Fruit fly (Drosophila melanogaster) whole organism, prepupa: ENCODE results near the gene CG6409.
A peak's percentile ranks its signal among the peaks of the same experiment; 100 is the strongest.

Source experiments
- CG10631 ChIP-seq: fragments of 200-800 bp; sonication (Bioruptor generic); optimal IDR thresholded peaks from 2 replicates; lab custom pipeline; 2016; ENCODE audit warnings: missing biosample characterization, missing genetic modification characterization
- CG16779 ChIP-seq: fragments of 200-800 bp; sonication (Bioruptor generic); optimal IDR thresholded peaks from 3 replicates; lab custom pipeline; 2017; ENCODE audit warnings: missing biosample characterization, mild to moderate bottlenecking, missing genetic modification characterization
- CG34406 ChIP-seq: fragments of 200-800 bp; sonication (Bioruptor generic); optimal IDR thresholded peaks from 3 replicates; lab custom pipeline; 2016; ENCODE audit warnings: missing biosample characterization, missing genetic modification characterization
- CG4318 ChIP-seq: fragments of 200-800 bp; sonication (Bioruptor generic); optimal IDR thresholded peaks from 3 replicates; lab custom pipeline; 2017; ENCODE audit warnings: missing biosample characterization, mild to moderate bottlenecking, missing genetic modification characterization
- CG6808 ChIP-seq: fragments of 200-800 bp; sonication (Bioruptor generic); optimal IDR thresholded peaks from 3 replicates; lab custom pipeline; 2017; ENCODE audit warnings: missing biosample characterization, missing genetic modification characterization, mild to moderate bottlenecking, moderate library complexity, missing genetic modification reagents
- CG6854 ChIP-seq: fragments of 200-800 bp; sonication (Bioruptor generic); optimal IDR thresholded peaks from 2 replicates; lab custom pipeline; 2017; ENCODE audit warnings: missing biosample characterization, mild to moderate bottlenecking, missing genetic modification characterization
- CG8319 ChIP-seq: fragments of 200-800 bp; sonication (Bioruptor generic); optimal IDR thresholded peaks from 3 replicates; lab custom pipeline; 2016; ENCODE audit warnings: missing biosample characterization, missing genetic modification characterization
- CG9139 ChIP-seq: fragments of 200-800 bp; sonication (Bioruptor generic); optimal IDR thresholded peaks from 3 replicates; lab custom pipeline; 2017; ENCODE audit warnings: missing biosample characterization, mild to moderate bottlenecking, missing genetic modification characterization
- Eip93F ChIP-seq: fragments of 200-800 bp; sonication (Bioruptor generic); optimal IDR thresholded peaks from 2 replicates; lab custom pipeline; 2016; ENCODE audit warnings: missing biosample characterization, mild to moderate bottlenecking, missing genetic modification characterization
- Hr39 ChIP-seq: fragments of 200-800 bp; sonication (Bioruptor generic); optimal IDR thresholded peaks from 2 replicates; lab custom pipeline; 2016; ENCODE audit warnings: missing biosample characterization, missing genetic modification characterization
- Lpt ChIP-seq: fragments of 200-800 bp; sonication (Bioruptor generic); optimal IDR thresholded peaks from 3 replicates; lab custom pipeline; 2016; ENCODE audit warnings: missing biosample characterization, missing genetic modification characterization
- Met ChIP-seq: fragments of 200-800 bp; sonication (Bioruptor generic); optimal IDR thresholded peaks from 3 replicates; lab custom pipeline; 2016; ENCODE audit warnings: missing biosample characterization, missing genetic modification characterization
- OdsH ChIP-seq: fragments of 200-800 bp; sonication (Bioruptor generic); optimal IDR thresholded peaks from 3 replicates; lab custom pipeline; 2016; ENCODE audit warnings: missing biosample characterization, missing genetic modification characterization
- Sox14 ChIP-seq: fragments of 200-800 bp; sonication (Bioruptor generic); optimal IDR thresholded peaks from 3 replicates; lab custom pipeline; 2016; ENCODE audit warnings: missing biosample characterization, missing genetic modification characterization
- achi ChIP-seq: fragments of 200-800 bp; sonication (Bioruptor generic); optimal IDR thresholded peaks from 3 replicates; lab custom pipeline; 2016; ENCODE audit warnings: missing biosample characterization, missing genetic modification characterization
- dac ChIP-seq: fragments of 200-800 bp; sonication (Bioruptor generic); optimal IDR thresholded peaks from 2 replicates; lab custom pipeline; 2017; ENCODE audit warnings: missing biosample characterization, mild to moderate bottlenecking, missing genetic modification characterization
- dsx ChIP-seq: fragments of 200-800 bp; optimal IDR thresholded peaks from 3 replicates; lab custom pipeline; 2019; ENCODE audit warnings: missing biosample characterization, mild to moderate bottlenecking, missing genetic modification characterization, moderate library complexity; ENCODE audit not compliant: poor library complexity, severe bottlenecking
- esn ChIP-seq: fragments of 200-800 bp; sonication (Bioruptor generic); optimal IDR thresholded peaks from 2 replicates; lab custom pipeline; 2016; ENCODE audit warnings: missing biosample characterization, mild to moderate bottlenecking, missing genetic modification characterization, moderate library complexity
- fd59A ChIP-seq: fragments of 200-800 bp; sonication (Bioruptor generic); optimal IDR thresholded peaks from 2 replicates; lab custom pipeline; 2017; ENCODE audit warnings: missing biosample characterization, mild to moderate bottlenecking, missing genetic modification characterization, missing genetic modification reagents
- fkh ChIP-seq: fragments of 200-800 bp; sonication (Bioruptor generic); optimal IDR thresholded peaks from 3 replicates; lab custom pipeline; 2017; ENCODE audit warnings: missing biosample characterization, mild to moderate bottlenecking, missing genetic modification characterization, moderate library complexity
- net ChIP-seq: fragments of 200-800 bp; sonication (Bioruptor generic); optimal IDR thresholded peaks from 3 replicates; lab custom pipeline; 2016; ENCODE audit warnings: missing biosample characterization, missing genetic modification characterization
- pdm3 ChIP-seq: fragments of 200-800 bp; sonication (Bioruptor generic); optimal IDR thresholded peaks from 3 replicates; lab custom pipeline; 2016; ENCODE audit warnings: missing biosample characterization, missing genetic modification characterization
- salr ChIP-seq, 2 experiments: fragments of 200-800 bp; sonication (Bioruptor generic); optimal IDR thresholded peaks; 3 replicates each; lab custom pipeline; 2016 to 2018; ENCODE audit warnings: missing biosample characterization in 2 of 2, missing genetic modification characterization in 2 of 2, mild to moderate bottlenecking in 1 of 2
- ss ChIP-seq, 2 experiments: fragments of 200-800 bp; sonication (Bioruptor generic); optimal IDR thresholded peaks; 2 replicates in 1 of 2; 3 replicates in 1 of 2; lab custom pipeline; 2017 to 2018; ENCODE audit warnings: mild to moderate bottlenecking in 2 of 2, missing biosample characterization in 2 of 2, missing genetic modification characterization in 2 of 2, moderate library complexity in 1 of 2
- svp ChIP-seq: fragments of 200-800 bp; sonication (Bioruptor generic); peaks from one replicate; lab custom pipeline; 2016; ENCODE audit warnings: missing biosample characterization, missing genetic modification characterization
- topi ChIP-seq: fragments of 200-800 bp; sonication (Bioruptor generic); optimal IDR thresholded peaks from 3 replicates; lab custom pipeline; 2016; ENCODE audit warnings: missing biosample characterization, missing genetic modification characterization
- vri ChIP-seq: fragments of 200-800 bp; sonication (Bioruptor generic); optimal IDR thresholded peaks from 3 replicates; lab custom pipeline; 2016; ENCODE audit warnings: missing biosample characterization, mild to moderate bottlenecking, missing genetic modification characterization

Gene CG6409

DNA sequence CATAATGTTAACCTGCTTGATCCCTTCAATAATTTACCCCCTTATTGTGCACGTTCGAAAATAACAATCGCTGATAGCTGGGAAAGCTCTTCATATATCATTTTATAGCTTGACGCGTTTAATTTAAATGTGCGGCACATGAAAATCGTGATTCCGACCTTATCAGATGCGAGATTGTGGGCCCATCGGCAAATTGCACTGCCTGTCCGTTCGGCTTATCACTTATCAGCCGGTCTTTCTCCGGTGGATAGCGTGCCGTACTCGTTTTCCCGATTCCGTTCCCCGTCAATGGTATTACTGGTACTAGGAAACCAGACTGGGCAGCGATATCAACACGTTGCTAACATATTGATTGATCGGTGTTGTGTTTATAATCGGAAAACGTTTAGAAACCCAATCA is 14.7 kb upstream of the CG6409 start:
- peak; percentile 81 for TF ChIP-seq svp (GFP tag; lab: Kevin White, UChicago)
- TF ChIP-seq CG4318 (GFP tag; lab: Kevin White, UChicago), result no peak
- TF ChIP-seq topi (GFP tag; lab: Kevin White, UChicago), result no peak
- peak; percentile 70 for TF ChIP-seq vri
- no peak for TF ChIP-seq net (GFP tag; lab: Kevin White, UChicago)
- TF ChIP-seq, all 60 proteins: peak for 2

DNA sequence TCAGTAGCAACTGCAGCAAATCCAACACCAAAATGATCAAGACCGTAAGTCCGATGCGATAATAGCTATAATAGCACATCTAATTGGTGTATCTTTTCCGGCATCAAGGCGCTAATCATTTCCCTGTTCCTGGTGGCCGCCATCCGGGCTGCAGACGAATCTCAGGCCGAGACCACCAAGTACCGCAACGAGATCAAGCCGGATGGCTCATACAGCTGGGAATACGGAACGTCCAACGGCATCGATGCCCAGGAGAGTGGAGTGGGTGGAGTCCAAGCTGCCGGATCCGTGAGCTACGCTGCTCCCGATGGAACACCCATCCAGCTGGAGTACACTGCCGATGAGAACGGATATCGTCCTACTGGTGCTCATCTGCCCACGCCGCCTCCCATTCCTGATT is 12.0 kb upstream of the CG6409 start, which contains the start of gene Cpr67Fb:
Gene Cpr67Fb, plus strand, starts transcription at position 15 of the 400 bp plus-strand sequence.
- TF ChIP-seq CG6808 (GFP tag; lab: Kevin White, UChicago) (no peak), OdsH (GFP tag; lab: Kevin White, UChicago) (no peak), CG9139 (no peak), CG10631 (GFP tag; lab: Kevin White, UChicago) (no peak), fkh (GFP tag; lab: Kevin White, UChicago) (no peak), net (GFP tag; lab: Kevin White, UChicago) (no peak), fd59A (GFP tag; lab: Kevin White, UChicago) (no peak), Hr39 (GFP tag; lab: Kevin White, UChicago) (no peak), Met (GFP tag; lab: Kevin White, UChicago) (no peak), CG34406 (GFP tag; lab: Kevin White, UChicago) (no peak), CG6854 (no peak), salr (GFP tag; optimal IDR thresholded peaks at IDR 0.05; lab: Kevin White, UChicago) (no peak), esn (no peak), ss (GFP tag; optimal IDR thresholded peaks at IDR 0.05; lab: Kevin White, UChicago) (no peak), achi (GFP tag; lab: Kevin White, UChicago) (no peak)

DNA sequence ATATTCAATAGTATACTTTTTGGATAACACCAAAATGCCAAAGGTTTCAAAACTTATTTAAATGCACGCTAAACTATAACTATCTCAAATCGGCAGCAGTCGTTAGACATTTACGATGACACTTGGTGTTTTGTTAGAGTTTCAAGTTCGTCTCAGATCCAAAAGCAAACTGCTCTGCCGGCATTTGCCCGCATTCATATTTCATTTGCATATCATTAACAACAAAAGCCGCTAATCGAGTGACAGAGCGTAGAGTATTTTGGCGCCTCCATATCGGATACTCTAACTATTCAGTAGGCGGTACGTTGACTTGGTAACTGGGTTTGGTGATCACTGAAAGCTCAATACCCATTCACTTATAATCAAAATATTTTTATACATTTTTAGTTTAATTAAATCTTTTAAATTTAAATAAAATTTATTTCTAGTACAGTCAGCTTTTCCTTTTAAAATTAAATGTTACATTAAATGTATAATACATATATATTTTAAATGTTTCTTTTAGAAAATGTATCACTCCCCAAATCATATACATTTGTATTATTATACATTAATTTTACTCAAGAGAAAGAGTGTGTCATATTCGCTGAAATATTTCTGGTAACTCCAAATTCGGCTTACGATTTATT is 11.1 kb upstream of the CG6409 start:
- TF ChIP-seq CG16779 (no peak), esn (peak; percentile 4)

DNA sequence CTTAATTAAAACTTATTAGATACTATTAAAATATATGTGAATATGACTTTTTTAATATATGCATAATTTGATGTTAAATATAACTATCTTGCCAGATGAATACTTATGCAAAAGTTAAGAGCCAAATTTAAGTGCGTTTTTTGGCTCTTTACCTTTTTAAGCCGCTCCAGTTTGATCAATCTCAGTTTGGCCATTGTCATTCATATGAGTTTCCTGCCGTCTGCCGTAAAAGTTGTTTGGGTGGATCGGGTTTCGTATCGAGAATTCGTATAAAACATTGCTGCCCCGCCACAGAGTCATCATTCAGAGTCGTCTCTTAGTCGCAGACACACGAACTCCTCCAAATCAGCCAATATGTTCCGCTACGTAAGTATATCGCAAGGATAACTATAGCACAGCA is 9.2 kb upstream of the CG6409 start, which contains the start of gene Cpr67Fa2:
Gene Cpr67Fa2, plus strand, starts transcription at position 301 of the 400 bp plus-strand sequence.
- TF ChIP-seq CG8319 (GFP tag; lab: Kevin White, UChicago) (no peak), Eip93F (GFP tag; lab: Kevin White, UChicago) (no peak), pdm3 (GFP tag; lab: Kevin White, UChicago) (no peak), vri (no peak), Lpt (GFP tag; lab: Kevin White, UChicago) (no peak), salr (GFP tag; optimal IDR thresholded peaks at IDR 0.05; lab: Kevin White, UChicago) (no peak)
- TF ChIP-seq, all 60 proteins: peak for 0

DNA sequence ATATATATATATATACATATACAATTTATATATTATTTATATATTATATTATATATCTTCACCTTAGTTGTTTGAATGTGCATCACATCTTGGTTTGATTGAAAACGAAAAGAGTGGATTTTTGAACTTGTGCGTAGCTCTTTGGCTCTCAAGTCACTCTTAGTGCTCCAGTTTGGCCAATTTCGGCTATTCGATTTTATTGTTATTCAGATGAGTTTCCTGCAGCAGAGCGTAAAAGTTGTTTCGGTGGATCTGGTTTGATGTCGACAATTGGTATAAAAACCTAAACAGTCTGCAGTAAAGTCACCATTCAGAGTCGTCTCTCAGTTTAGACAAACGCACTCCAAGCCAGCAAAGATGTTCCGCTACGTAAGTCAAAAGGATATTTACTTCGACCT is 7.5 kb upstream of the CG6409 start, which contains the start of gene Cpr67Fa1:
Gene Cpr67Fa1, plus strand, starts transcription at position 299 of the 398 bp plus-strand sequence.
- TF ChIP-seq Sox14 (no peak), ss (GFP tag; optimal IDR thresholded peaks at IDR 0.05; lab: Kevin White, UChicago) (no peak), CG10631 (GFP tag; lab: Kevin White, UChicago) (no peak)

DNA sequence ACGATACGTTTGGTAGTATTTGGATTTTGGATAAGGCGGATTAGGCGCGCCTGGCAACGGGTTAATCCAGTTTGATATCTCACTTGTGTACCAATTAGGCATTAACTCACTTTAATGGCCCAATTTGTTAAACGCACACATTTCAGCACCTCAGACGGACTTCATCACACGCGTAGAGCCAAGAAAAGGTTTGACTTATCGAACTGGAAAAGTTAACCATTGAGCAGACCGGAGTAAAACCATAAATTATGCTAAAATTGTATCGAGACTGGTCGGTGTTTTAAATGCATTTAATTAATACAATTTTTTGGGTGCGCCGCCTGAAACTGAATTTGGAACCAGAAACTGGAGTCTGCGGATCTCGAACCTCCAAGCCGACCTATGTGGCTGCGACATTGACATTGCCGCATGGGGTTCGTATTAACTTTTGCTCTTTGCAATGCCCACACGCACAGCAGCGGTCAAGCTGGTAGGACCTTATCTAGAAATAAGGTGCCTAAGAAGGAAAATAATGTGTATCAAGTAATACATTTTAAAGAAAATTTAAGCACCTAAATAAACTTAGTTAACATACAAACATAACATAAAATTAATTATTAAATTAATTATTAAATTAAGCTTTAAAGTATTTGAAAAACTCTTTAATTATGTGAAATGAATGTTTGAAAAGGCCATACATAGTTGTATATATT is 7.0 kb upstream of the CG6409 start:
- TF ChIP-seq dsx (no peak), topi (GFP tag; lab: Kevin White, UChicago) (no peak), dac (no peak), vri (no peak), CG4318 (GFP tag; lab: Kevin White, UChicago) (no peak), CG6854 (no peak)
